Fruit fly (Drosophila melanogaster): ENCODE data around the gene Nup154.

The Nup154 gene

dm6 chr2L:11010999-11011398 is 6.4 kb downstream of the Nup154 start, which contains the start of the genes Art8 and dUTPase (continued):
- TF ChIP-seq unpg (GFP tag; optimal IDR thresholded peaks at IDR 0.05) (peak; percentile 75), CG7745 (tag; optimal IDR thresholded peaks at IDR 0.05) (no peak), CG10654 (GFP tag; optimal IDR thresholded peaks at IDR 0.05) (peak; percentile 70), sens (GFP tag) (peak; percentile 90), Taf1 (GFP tag; IDR thresholded peaks at IDR 0.05) (peak; percentile 62), CG18619 (GFP tag; optimal IDR thresholded peaks at IDR 0.05) (peak; percentile 14), Adf1 (GFP tag; IDR thresholded peaks at IDR 0.05) (peak; percentile 23), bab2 (GFP tag; optimal IDR thresholded peaks at IDR 0.05) (no peak), CG12236 (GFP tag; optimal IDR thresholded peaks at IDR 0.05) (no peak), bcd (GFP tag; optimal IDR thresholded peaks at IDR 0.05) (peak; percentile 46), Nf-YC (tag; optimal IDR thresholded peaks at IDR 0.05) (peak; percentile 91), CG13287 (GFP tag; IDR thresholded peaks at IDR 0.05; ENCODE audit: partially characterized antibody) (peak; percentile 97), ken (GFP tag; IDR thresholded peaks at IDR 0.05) (peak; percentile 62; the same call in 1 of the 3 replicates), CG3281 (GFP tag; optimal IDR thresholded peaks at IDR 0.05) (peak; percentile 81), CG30431 (GFP tag; optimal IDR thresholded peaks at IDR 0.05) (peak; percentile 25), cwo (GFP tag; optimal IDR thresholded peaks at IDR 0.05) (no peak), CG31365 (tag; optimal IDR thresholded peaks at IDR 0.05) (no peak), CG11247 (GFP tag; IDR thresholded peaks at IDR 0.05) (peak; percentile 65), gfzf (GFP tag; optimal IDR thresholded peaks at IDR 0.05) (peak; percentile 54), ab (GFP tag; optimal IDR thresholded peaks at IDR 0.05) (no peak), trem (tag; optimal IDR thresholded peaks at IDR 0.05) (peak; percentile 92), Trl (optimal IDR thresholded peaks at IDR 0.05) (no peak), Trl (GFP tag; optimal IDR thresholded peaks at IDR 0.05) (peak; percentile 35), klu (GFP tag; IDR thresholded peaks at IDR 0.05) (peak; percentile 22; the same call in 1 of the 2 replicates), CG11398 (GFP tag; optimal IDR thresholded peaks at IDR 0.05) (no peak), Hr51 (GFP tag; optimal IDR thresholded peaks at IDR 0.05) (peak in 1 of 2 experiments; percentile 34), Sox102F (GFP tag; optimal IDR thresholded peaks at IDR 0.05) (peak; percentile 75), CG15601 (tag; optimal IDR thresholded peaks at IDR 0.05) (peak; percentile 66), CG1602 (GFP tag; optimal IDR thresholded peaks at IDR 0.05) (peak; percentile 74), HLH54F (GFP tag; optimal IDR thresholded peaks at IDR 0.05) (peak; percentile 45), CG2120 (GFP tag; optimal IDR thresholded peaks at IDR 0.05) (peak; percentile 78), CG10209 (GFP tag; optimal IDR thresholded peaks at IDR 0.05) (peak; percentile 66), tgo (GFP tag; IDR thresholded peaks at IDR 0.05) (peak; percentile 42), tup (GFP tag; optimal IDR thresholded peaks at IDR 0.05) (peak; percentile 22), gcm2 (GFP tag; optimal IDR thresholded peaks at IDR 0.05) (no peak), CG14710 (tag; optimal IDR thresholded peaks at IDR 0.05) (peak; percentile 90), Mad (GFP tag; optimal IDR thresholded peaks at IDR 0.05) (peak; percentile 32), CG1603 (tag; optimal IDR thresholded peaks at IDR 0.05) (peak; percentile 30), CG3065 (GFP tag; optimal IDR thresholded peaks at IDR 0.05) (peak; percentile 48), Hey (tag; optimal IDR thresholded peaks at IDR 0.05) (no peak), CG6683 (GFP tag; optimal IDR thresholded peaks at IDR 0.05) (peak; percentile 44)

- TF ChIP-seq CG12155 (GFP tag; optimal IDR thresholded peaks at IDR 0.05), result no peak
- TF ChIP-seq CG4424 (GFP tag; optimal IDR thresholded peaks at IDR 0.05), result peak; percentile 96
- no peak for TF ChIP-seq prd (optimal IDR thresholded peaks at IDR 0.05)
- 0 out of 3 replicates have a peak, but pooled peaks have one; percentile 14 for TF ChIP-seq prd (GFP tag; IDR thresholded peaks at IDR 0.05)
- TF ChIP-seq CG14441 (GFP tag; IDR thresholded peaks at IDR 0.05), result no peak
- 0 out of 4 replicates have a peak, but pooled peaks have one; percentile 22 for TF ChIP-seq Dll (GFP tag; IDR thresholded peaks at IDR 0.05; ENCODE audit: partially characterized antibody)
- no peak for TF ChIP-seq Fer1 (GFP tag; optimal IDR thresholded peaks at IDR 0.05)
- TF ChIP-seq ara (GFP tag; IDR thresholded peaks at IDR 0.05), result 0 out of 2 replicates have a peak, but pooled peaks have one; percentile 20
- TF ChIP-seq Dref (GFP tag; IDR thresholded peaks at IDR 0.05), result 0 out of 2 replicates have a peak, but pooled peaks have one; percentile 27
- peak; percentile 86 for TF ChIP-seq Ets65A (GFP tag)
- no peak for TF ChIP-seq Ets97D (GFP tag; optimal IDR thresholded peaks at IDR 0.05)
- TF ChIP-seq CG14965 (GFP tag; optimal IDR thresholded peaks at IDR 0.05; ENCODE audit: borderline replicate concordance), result no peak
These were observed 9.5 kb downstream of the Nup154 start for dm6 chr2L:11014018-11014611.
